Worm (Caenorhabditis elegans) whole organism, young adult: ENCODE results near the gene ric-3.

Experiments used
- B0035.1 ChIP-seq: sonication (generic microtip); optimal IDR thresholded peaks from 2 replicates; lab custom pipeline; 2016; ENCODE audit warnings: missing genetic modification characterization, mild to moderate bottlenecking, missing compliant biosample characterization, missing genotype, missing genetic modification reagents
- B0261.1 ChIP-seq: sonication (generic microtip); optimal IDR thresholded peaks from 2 replicates; lab custom pipeline; 2016; ENCODE audit warnings: mild to moderate bottlenecking, missing genetic modification characterization, moderate library complexity, missing compliant biosample characterization
- F49E8.2 ChIP-seq: sonication (generic microtip); optimal IDR thresholded peaks from 3 replicates; lab custom pipeline; 2017; ENCODE audit warnings: missing genetic modification characterization, mild to moderate bottlenecking, missing compliant biosample characterization, antibody characterized with exemption, moderate library complexity; ENCODE audit not compliant: insufficient read depth
- F57A8.1 ChIP-seq: fragments of 200-800 bp; sonication (Bioruptor generic); optimal IDR thresholded peaks from 2 replicates; lab custom pipeline; 2018; ENCODE audit warnings: mild to moderate bottlenecking, missing genetic modification characterization, moderate library complexity, missing compliant biosample characterization
- F57C9.4 ChIP-seq: sonication (generic microtip); optimal IDR thresholded peaks from 2 replicates; lab custom pipeline; 2017; ENCODE audit warnings: mild to moderate bottlenecking, missing genetic modification characterization, missing compliant biosample characterization
- K11D2.4 ChIP-seq: fragments of 200-800 bp; sonication (Bioruptor generic); IDR thresholded peaks from 2 replicates; pipeline ENCODE4 v1.3.6; 2022; ENCODE audit warnings: missing genetic modification reagents, missing genetic modification characterization, missing compliant biosample characterization
- K12H6.12 ChIP-seq: fragments of 200-800 bp; sonication (Bioruptor generic); optimal IDR thresholded peaks from 2 replicates; lab custom pipeline; 2018; ENCODE audit warnings: mild to moderate bottlenecking, missing genetic modification characterization, missing compliant biosample characterization
- Y53F4B.3 ChIP-seq: fragments of 200-800 bp; sonication (Bioruptor generic); IDR thresholded peaks from 2 replicates; pipeline ENCODE4 v1.3.6; 2022; ENCODE audit warnings: missing genetic modification reagents, missing genetic modification characterization, missing compliant biosample characterization
- Y53G8AR.9 ChIP-seq: fragments of 200-800 bp; sonication (Bioruptor generic); conservative IDR thresholded peaks from 2 replicates; pipeline ENCODE4 v1.3.6; 2022; ENCODE audit warnings: missing genetic modification reagents, missing genetic modification characterization, missing compliant biosample characterization
- Y56A3A.18 ChIP-seq: fragments of 200-800 bp; sonication (Bioruptor generic); IDR thresholded peaks from 2 replicates; pipeline ENCODE4 v1.3.6; 2022; ENCODE audit warnings: missing genetic modification reagents, missing genetic modification characterization, missing compliant biosample characterization
- Y67H2A.10 ChIP-seq: fragments of 200-800 bp; sonication (Bioruptor generic); conservative IDR thresholded peaks from 2 replicates; pipeline ENCODE4 v1.3.6; 2022; ENCODE audit warnings: missing genetic modification reagents, missing genetic modification characterization, missing compliant biosample characterization
- ZK185.1 ChIP-seq: sonication (generic microtip); optimal IDR thresholded peaks from 2 replicates; lab custom pipeline; 2016; ENCODE audit warnings: mild to moderate bottlenecking, missing genetic modification characterization, missing compliant biosample characterization; ENCODE audit not compliant: poor library complexity, severe bottlenecking
- akir-1 ChIP-seq: fragments of 200-800 bp; sonication (Bioruptor generic); optimal IDR thresholded peaks from 2 replicates; lab custom pipeline; 2018; ENCODE audit warnings: mild to moderate bottlenecking, missing genetic modification characterization, moderate library complexity, missing compliant biosample characterization
- ama-1 ChIP-seq, 3 experiments: fragments of 150-350 bp in 1 of 3; sonication (generic microtip) in 2 of 3; optimal IDR thresholded peaks; 2 replicates each; lab custom pipeline; 2014 to 2018; ENCODE audit warnings: missing biosample characterization in 2 of 3, missing genetic modification characterization in 2 of 3, missing genetic modification reagents in 2 of 3
- aptf-2 ChIP-seq: fragments of 200-800 bp; sonication (Bioruptor generic); conservative IDR thresholded peaks from 2 replicates; pipeline ENCODE4 v1.3.6; 2022; ENCODE audit warnings: missing genetic modification reagents, missing genetic modification characterization, missing compliant biosample characterization
- aptf-3 ChIP-seq: fragments of 200-800 bp; sonication (Bioruptor generic); IDR thresholded peaks from 2 replicates; pipeline ENCODE4 v1.3.6; 2022; ENCODE audit warnings: missing genetic modification characterization, missing compliant biosample characterization
- athp-1 ChIP-seq: sonication (generic microtip); optimal IDR thresholded peaks from 2 replicates; lab custom pipeline; 2017; ENCODE audit warnings: mild to moderate bottlenecking, missing genetic modification characterization, missing compliant biosample characterization
- attf-3 ChIP-seq: fragments of 200-800 bp; sonication (Bioruptor generic); conservative IDR thresholded peaks from 2 replicates; pipeline ENCODE4 v1.3.6; 2022; ENCODE audit warnings: missing genetic modification reagents, missing genetic modification characterization, missing compliant biosample characterization
- attf-5 ChIP-seq: fragments of 200-800 bp; sonication (Bioruptor generic); optimal IDR thresholded peaks from 2 replicates; lab custom pipeline; 2018; ENCODE audit warnings: mild to moderate bottlenecking, missing genetic modification characterization, missing compliant biosample characterization
- cebp-2 ChIP-seq: fragments of 200-800 bp; sonication (Bioruptor generic); IDR thresholded peaks from 2 replicates; pipeline ENCODE4 v1.3.6; 2022; ENCODE audit warnings: missing genetic modification characterization, missing compliant biosample characterization
- ceh-91 ChIP-seq: fragments of 200-800 bp; sonication (Bioruptor generic); IDR thresholded peaks from 2 replicates; pipeline ENCODE4 v1.3.6; 2022; ENCODE audit warnings: missing genetic modification reagents, missing genetic modification characterization, missing compliant biosample characterization
- die-1 ChIP-seq: sonication (generic microtip); optimal IDR thresholded peaks from 2 replicates; lab custom pipeline; 2016; ENCODE audit warnings: missing genotype, mild to moderate bottlenecking, missing genetic modification characterization, missing compliant biosample characterization
- efl-1 ChIP-seq: fragments of 150-350 bp; optimal IDR thresholded peaks from 2 replicates; lab custom pipeline; 2014; ENCODE audit warnings: missing biosample characterization, missing genetic modification reagents, missing genetic modification characterization
- egl-18 ChIP-seq: fragments of 200-800 bp; sonication (Bioruptor generic); IDR thresholded peaks from 2 replicates; pipeline ENCODE4 v1.3.6; 2022; ENCODE audit warnings: missing genetic modification reagents, missing genetic modification characterization, missing compliant biosample characterization
- ets-4 ChIP-seq: fragments of 200-800 bp; sonication (Bioruptor generic); optimal IDR thresholded peaks from 2 replicates; lab custom pipeline; 2018; ENCODE audit warnings: mild to moderate bottlenecking, missing genetic modification characterization, missing compliant biosample characterization
- gei-17 ChIP-seq: fragments of 200-800 bp; sonication (Bioruptor generic); optimal IDR thresholded peaks from 2 replicates; lab custom pipeline; 2018; ENCODE audit warnings: mild to moderate bottlenecking, missing genetic modification characterization, missing compliant biosample characterization
- hlh-12 ChIP-seq: sonication (generic microtip); optimal IDR thresholded peaks from 2 replicates; lab custom pipeline; 2016; ENCODE audit warnings: missing genetic modification characterization, missing compliant biosample characterization
- hsf-1 ChIP-seq: fragments of 200-800 bp; sonication (Bioruptor generic); IDR thresholded peaks from 2 replicates; pipeline ENCODE4 v1.3.6; 2022; ENCODE audit warnings: missing genetic modification reagents, missing genetic modification characterization, missing compliant biosample characterization
- let-526 ChIP-seq: fragments of 200-800 bp; sonication (Bioruptor generic); IDR thresholded peaks from 2 replicates; pipeline ENCODE4 v1.3.6; 2022; ENCODE audit warnings: missing genetic modification reagents, missing genetic modification characterization, missing compliant biosample characterization
- let-607 ChIP-seq, 2 experiments: fragments of 200-800 bp in 1 of 2; sonication (Bioruptor generic) in 1 of 2; sonication (generic microtip) in 1 of 2; optimal IDR thresholded peaks; 2 replicates each; lab custom pipeline; 2016 to 2018; ENCODE audit warnings: mild to moderate bottlenecking in 2 of 2, missing compliant biosample characterization in 2 of 2, missing genetic modification characterization in 2 of 2, moderate library complexity in 2 of 2, missing genotype in 1 of 2
- lin-35 ChIP-seq, 3 experiments: fragments of 150-350 bp in 2 of 3; sonication (generic microtip) in 1 of 3; optimal IDR thresholded peaks; 2 replicates each; lab custom pipeline; 2014 to 2018; ENCODE audit warnings: missing biosample characterization in 3 of 3, missing genetic modification characterization in 3 of 3, missing genetic modification reagents in 3 of 3
- lin-54 ChIP-seq: fragments of 200-800 bp; sonication (Bioruptor generic); optimal IDR thresholded peaks from 2 replicates; lab custom pipeline; 2018; ENCODE audit warnings: mild to moderate bottlenecking, missing genetic modification characterization, missing compliant biosample characterization
- lsl-1 ChIP-seq: fragments of 200-800 bp; sonication (Bioruptor generic); optimal IDR thresholded peaks from 2 replicates; lab custom pipeline; 2018; ENCODE audit warnings: mild to moderate bottlenecking, missing genetic modification characterization, moderate library complexity, missing compliant biosample characterization
- madf-10 ChIP-seq: sonication (generic microtip); optimal IDR thresholded peaks from 2 replicates; lab custom pipeline; 2016; ENCODE audit warnings: mild to moderate bottlenecking, missing genetic modification characterization, missing compliant biosample characterization
- mcd-1 ChIP-seq: fragments of 200-800 bp; sonication (Bioruptor generic); IDR thresholded peaks from 2 replicates; pipeline ENCODE4 v1.3.6; 2022; ENCODE audit warnings: missing genetic modification reagents, missing genetic modification characterization, missing compliant biosample characterization
- nhr-179 ChIP-seq: sonication (generic microtip); optimal IDR thresholded peaks from 2 replicates; lab custom pipeline; 2016; ENCODE audit warnings: mild to moderate bottlenecking, missing genetic modification characterization, missing compliant biosample characterization
- nhr-27 ChIP-seq: fragments of 200-800 bp; sonication (Bioruptor generic); optimal IDR thresholded peaks from 2 replicates; lab custom pipeline; 2018; ENCODE audit warnings: mild to moderate bottlenecking, missing genetic modification characterization, moderate library complexity, missing compliant biosample characterization
- nhr-90 ChIP-seq: sonication (generic microtip); optimal IDR thresholded peaks from 2 replicates; lab custom pipeline; 2016; ENCODE audit warnings: missing genotype, mild to moderate bottlenecking, missing genetic modification characterization, missing compliant biosample characterization
- rcor-1 ChIP-seq: fragments of 200-800 bp; sonication (Bioruptor generic); IDR thresholded peaks from 2 replicates; pipeline ENCODE4 v1.3.6; 2022; ENCODE audit warnings: missing genetic modification reagents, missing genetic modification characterization, missing compliant biosample characterization
- rec-8 ChIP-seq, 2 experiments: sonication (generic microtip); optimal IDR thresholded peaks; 2 replicates each; lab custom pipeline; 2016; ENCODE audit warnings: mild to moderate bottlenecking in 2 of 2, missing genetic modification characterization in 2 of 2, missing genetic modification reagents in 2 of 2, missing genotype in 2 of 2, missing biosample characterization in 1 of 2, missing compliant biosample characterization in 1 of 2, moderate library complexity in 1 of 2
- sdz-38 ChIP-seq: sonication (generic microtip); optimal IDR thresholded peaks from 2 replicates; lab custom pipeline; 2016; ENCODE audit warnings: missing genotype, missing genetic modification characterization, missing compliant biosample characterization
- snpc-1.1 ChIP-seq: sonication (generic microtip); optimal IDR thresholded peaks from 2 replicates; lab custom pipeline; 2017; ENCODE audit warnings: missing genetic modification characterization, mild to moderate bottlenecking, missing compliant biosample characterization, antibody characterized with exemption, moderate library complexity, missing genotype, missing genetic modification reagents; ENCODE audit not compliant: insufficient read depth
- sptf-2 ChIP-seq: fragments of 200-800 bp; sonication (Bioruptor generic); optimal IDR thresholded peaks from 2 replicates; lab custom pipeline; 2018; ENCODE audit warnings: mild to moderate bottlenecking, missing genetic modification characterization, missing compliant biosample characterization
- tbx-9 ChIP-seq: sonication (generic microtip); optimal IDR thresholded peaks from 2 replicates; lab custom pipeline; 2016; ENCODE audit warnings: borderline replicate concordance, missing genetic modification characterization, inconsistent platforms, missing compliant biosample characterization
- tlf-1 ChIP-seq: fragments of 200-800 bp; sonication (Bioruptor generic); optimal IDR thresholded peaks from 2 replicates; lab custom pipeline; 2018; ENCODE audit warnings: mild to moderate bottlenecking, missing genetic modification characterization, missing compliant biosample characterization
- xnd-1 ChIP-seq: sonication (generic microtip); optimal IDR thresholded peaks from 2 replicates; lab custom pipeline; 2016; ENCODE audit warnings: missing genotype, missing genetic modification reagents, missing genetic modification characterization, missing compliant biosample characterization
- ztf-22 ChIP-seq: fragments of 200-800 bp; sonication (Bioruptor generic); optimal IDR thresholded peaks from 2 replicates; lab custom pipeline; 2018; ENCODE audit warnings: mild to moderate bottlenecking, missing genetic modification characterization, moderate library complexity, missing compliant biosample characterization
- ztf-26 ChIP-seq: sonication (generic microtip); optimal IDR thresholded peaks from 2 replicates; lab custom pipeline; 2017; ENCODE audit warnings: missing genetic modification characterization, missing compliant biosample characterization

Gene ric-3

DNA sequence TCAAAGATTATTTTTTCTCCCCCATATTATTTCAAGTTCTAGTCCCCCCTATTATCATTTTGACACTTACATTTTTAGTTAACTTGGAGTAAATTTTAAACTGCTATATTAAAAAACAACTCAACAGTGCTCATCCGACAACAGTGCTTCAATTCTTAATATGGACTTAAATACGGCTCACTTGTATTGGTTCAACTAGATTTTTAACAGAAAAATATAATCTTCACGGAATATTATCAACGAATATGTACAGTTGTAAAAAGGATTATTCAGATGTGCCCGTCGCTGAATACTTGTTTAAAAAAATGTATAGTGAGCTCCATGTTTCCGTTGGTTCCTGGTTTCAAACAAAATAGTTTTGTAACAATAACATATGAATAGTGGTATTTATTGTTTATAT, 17.7 kb upstream of the ric-3 start (continued):
- TF ChIP-seq ztf-26 (tag; lab: Kevin White, UChicago) (no peak), hsf-1 (GFP tag; lab: Robert Waterston, UW) (no peak; the same call in none of the 2 replicates), K11D2.4 (GFP tag; lab: Robert Waterston, UW) (no peak), nhr-90 (no peak), attf-3 (GFP tag; lab: Robert Waterston, UW) (no peak), akir-1 (GFP tag; lab: Kevin White, UChicago) (no peak), xnd-1 (peak; percentile 32), rcor-1 (GFP tag; lab: Robert Waterston, UW) (no peak), F57C9.4 (no peak), sptf-2 (GFP tag; lab: Kevin White, UChicago) (no peak), snpc-1.1 (peak; percentile 52), Y53G8AR.9 (GFP tag; lab: Robert Waterston, UW) (peak; percentile 86), tlf-1 (GFP tag; lab: Kevin White, UChicago) (peak; percentile 43), lsl-1 (GFP tag; lab: Kevin White, UChicago) (peak; percentile 3), die-1 (tag; lab: Kevin White, UChicago) (no peak), gei-17 (no peak), ceh-91 (no peak), Y56A3A.18 (GFP tag; lab: Robert Waterston, UW) (0 out of 2 replicates have a peak, but pooled peaks have one; percentile 47), madf-10 (no peak), attf-5 (GFP tag; lab: Kevin White, UChicago) (no peak), tbx-9 (tag; lab: Kevin White, UChicago) (no peak), let-607 (tag; optimal IDR thresholded peaks at IDR 0.05; lab: Kevin White, UChicago) (no peak), B0261.1 (tag; lab: Kevin White, UChicago) (no peak), hlh-12 (no peak), lin-54 (no peak), ets-4 (GFP tag; lab: Kevin White, UChicago) (no peak), lin-35 (GFP tag; optimal IDR thresholded peaks at IDR 0.05; lab: Kevin White, UChicago) (no peak), nhr-27 (tag; lab: Kevin White, UChicago) (no peak), K12H6.12 (tag; lab: Kevin White, UChicago) (no peak), aptf-3 (no peak), Y67H2A.10 (GFP tag; lab: Robert Waterston, UW) (no peak), cebp-2 (GFP tag; lab: Robert Waterston, UW) (no peak), F57A8.1 (GFP tag; lab: Kevin White, UChicago) (no peak), athp-1 (tag; lab: Kevin White, UChicago) (peak; percentile 80), ZK185.1 (tag; lab: Kevin White, UChicago) (no peak), nhr-179 (tag; lab: Kevin White, UChicago) (no peak), egl-18 (GFP tag; lab: Robert Waterston, UW) (no peak), ama-1 (optimal IDR thresholded peaks at IDR 0.05; lab: Kevin White, UChicago) (no peak), ama-1 (GFP tag; optimal IDR thresholded peaks at IDR 0.05; lab: Kevin White, UChicago) (peak in 1 of 2 experiments; percentile 94), efl-1 (GFP tag; lab: Kevin White, UChicago) (peak; percentile 41), let-526 (GFP tag; lab: Robert Waterston, UW) (no peak), rec-8 (tag; optimal IDR thresholded peaks at IDR 0.05; lab: Kevin White, UChicago) (no peak), aptf-2 (no peak), F49E8.2 (tag; lab: Kevin White, UChicago) (peak; percentile 80), Y53F4B.3 (GFP tag; lab: Robert Waterston, UW) (no peak), sdz-38 (no peak), B0035.1 (tag; lab: Kevin White, UChicago) (no peak), ztf-22 (no peak), mcd-1 (GFP tag; lab: Robert Waterston, UW) (no peak)
